Fruit fly (Drosophila melanogaster) whole organism: ENCODE measurements around the gene Eip93F.

Experiments used
- CG8478 ChIP-seq: fragments of >200 bp; optimal IDR thresholded peaks from 2 replicates; lab custom pipeline; 2018; ENCODE audit warnings: inconsistent platforms
- Dll ChIP-seq: fragments of >200 bp; optimal IDR thresholded peaks from 2 replicates; lab custom pipeline; 2017
- EcR ChIP-seq, 2 experiments: fragments of >200 bp; optimal IDR thresholded peaks; 2 replicates each; lab custom pipeline; 2017; ENCODE audit warnings: missing biosample characterization in 2 of 2, missing genetic modification characterization in 2 of 2, missing genetic modification reagents in 2 of 2
- pan ChIP-seq: fragments of >200 bp; optimal IDR thresholded peaks from 2 replicates; lab custom pipeline; 2017
- psq ChIP-seq: fragments of >200 bp; optimal IDR thresholded peaks from 2 replicates; lab custom pipeline; 2017
- usp ChIP-seq: fragments of >200 bp; optimal IDR thresholded peaks from 2 replicates; lab custom pipeline; 2017; ENCODE audit warnings: missing biosample characterization, missing genetic modification characterization, mixed read lengths

Gene Eip93F

DNA sequence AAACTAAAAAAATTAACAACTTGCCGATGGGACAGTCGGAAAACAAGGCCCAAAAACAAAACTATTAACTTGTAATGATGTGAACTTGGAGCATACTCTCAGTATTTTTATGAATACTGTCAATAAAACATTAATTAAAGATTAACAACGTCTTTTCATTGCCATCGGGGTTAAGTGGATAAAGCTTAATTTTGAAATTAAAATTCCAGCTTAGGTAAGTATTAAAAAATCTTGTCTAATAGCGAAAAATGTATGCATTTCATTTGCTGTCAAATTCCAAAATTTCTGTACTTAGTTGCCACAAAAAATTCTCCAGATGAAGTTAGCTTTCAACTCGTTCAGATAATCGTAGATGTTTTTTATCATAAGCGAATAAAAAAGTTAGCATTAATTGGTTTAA lies 65.5 kb downstream of the Eip93F start, which contains the start of gene Theg:
TSS of gene Theg (plus strand) at position 301 of the 400 bp plus-strand sequence.
- TF ChIP-seq pan (no peak), psq (lab: Kevin White, UChicago) (no peak), usp (GFP tag; lab: Kevin White, UChicago) (no peak), CG8478 (no peak), Dll (lab: Kevin White, UChicago) (no peak), EcR (GFP tag; optimal IDR thresholded peaks at IDR 0.05; lab: Kevin White, UChicago) (no peak)

dm6 chr3R:22018777-22019420 lies 70.0 kb downstream of the Eip93F start, which contains the start of gene Idh3b:
Idh3b (minus strand) TSS chr3R:22019382.
- TF ChIP-seq Dll (lab: Kevin White, UChicago) (no peak), EcR (GFP tag; optimal IDR thresholded peaks at IDR 0.05; lab: Kevin White, UChicago) (no peak), usp (GFP tag; lab: Kevin White, UChicago) (no peak)

- no peak for TF ChIP-seq CG8478
- TF ChIP-seq usp (GFP tag; lab: Kevin White, UChicago), result no peak
- TF ChIP-seq psq (lab: Kevin White, UChicago), result no peak
- TF ChIP-seq Dll (lab: Kevin White, UChicago), result no peak
- no peak for TF ChIP-seq pan
- no peak for TF ChIP-seq EcR (GFP tag; optimal IDR thresholded peaks at IDR 0.05; lab: Kevin White, UChicago)
These were observed 73.7 kb downstream of the Eip93F start for dm6 chr3R:22022623-22023022.

- TF ChIP-seq pan (no peak), EcR (GFP tag; optimal IDR thresholded peaks at IDR 0.05; lab: Kevin White, UChicago) (no peak), usp (GFP tag; lab: Kevin White, UChicago) (no peak), Dll (lab: Kevin White, UChicago) (no peak), psq (lab: Kevin White, UChicago) (no peak), CG8478 (no peak)
These were observed 74.2 kb downstream of the Eip93F start, which contains the start of the genes Mitofilin and mRpL35 for dm6 chr3R:22023041-22023626. Mitofilin (minus strand) TSS chr3R:22023335. mRpL35 (plus strand) TSS chr3R:22023527.

- no peak for TF ChIP-seq pan
- no peak for TF ChIP-seq usp (GFP tag; lab: Kevin White, UChicago)
- no peak for TF ChIP-seq EcR (GFP tag; optimal IDR thresholded peaks at IDR 0.05; lab: Kevin White, UChicago)
- TF ChIP-seq Dll (lab: Kevin White, UChicago), result no peak
- no peak for TF ChIP-seq CG8478
- no peak for TF ChIP-seq psq (lab: Kevin White, UChicago)
These were observed 76.4 kb downstream of the Eip93F start, which contains the start of gene CG6028 for dm6 chr3R:22025320-22025719. CG6028 (minus strand) TSS chr3R:22025506.

DNA sequence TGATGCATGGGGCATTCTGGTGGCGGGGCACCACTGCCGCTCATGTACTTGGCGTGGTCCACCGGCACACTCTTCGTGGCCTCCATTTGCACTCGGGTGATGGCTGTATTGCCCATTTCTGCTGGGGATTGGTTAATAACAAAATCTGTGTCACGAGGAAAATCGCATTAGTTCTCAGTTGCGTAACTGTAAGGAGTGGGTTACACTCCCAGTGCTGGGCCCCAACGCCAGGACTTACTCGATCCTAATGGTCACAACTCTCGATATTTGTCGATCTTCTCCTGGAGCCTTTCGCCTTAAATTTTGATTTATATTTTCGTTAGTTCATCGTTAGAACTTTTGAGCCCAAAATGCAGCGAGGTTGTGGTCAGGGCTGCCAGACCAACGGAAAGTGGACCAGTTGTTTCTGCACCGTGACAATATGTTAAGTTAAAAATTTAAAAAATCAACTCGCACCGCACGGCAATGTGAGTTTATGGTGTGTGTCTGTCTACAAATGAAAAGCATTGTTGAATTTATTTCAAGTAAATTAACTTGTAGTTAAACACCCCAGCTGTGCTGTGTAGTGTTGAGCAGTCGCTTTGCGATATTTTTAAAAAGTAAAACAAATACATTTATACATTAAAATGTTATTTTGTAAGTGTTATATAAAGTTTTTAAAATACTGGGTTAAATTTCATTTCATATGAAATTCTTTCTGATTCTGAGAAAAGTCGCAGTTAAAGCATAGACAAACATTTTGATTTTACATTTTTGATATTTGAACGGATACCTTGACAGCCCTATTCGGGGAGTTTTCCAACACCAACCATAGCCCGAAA lies 78.2 kb downstream of the Eip93F start, which contains the start of the genes Cchl and ND-42:
TSS of gene Cchl (minus strand) at position 559 of the 821 bp plus-strand sequence.
TSS of gene ND-42 (plus strand) at position 788 of the 821 bp plus-strand sequence.
- TF ChIP-seq psq (lab: Kevin White, UChicago), result no peak

DNA sequence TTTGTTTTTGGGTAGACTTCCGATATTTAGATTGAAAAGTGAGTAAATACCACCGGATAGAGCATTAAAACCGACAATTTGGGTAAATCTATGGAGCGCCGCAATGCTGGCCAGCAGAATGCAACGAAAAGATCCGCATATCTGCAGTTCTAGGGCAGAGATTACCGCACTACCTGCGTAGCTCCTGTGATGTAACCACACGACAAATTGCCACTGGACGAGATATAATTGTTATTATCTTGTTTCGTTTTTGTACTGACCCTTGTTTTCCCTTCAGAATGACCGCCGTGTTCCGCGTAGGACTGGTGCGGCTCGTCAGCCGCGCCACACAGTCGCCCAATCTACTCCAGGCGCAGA lies 78.8 kb downstream of the Eip93F start:
- no peak for TF ChIP-seq pan
- no peak for TF ChIP-seq Dll (lab: Kevin White, UChicago)
- TF ChIP-seq usp (GFP tag; lab: Kevin White, UChicago), result no peak
- no peak for TF ChIP-seq CG8478
- TF ChIP-seq psq (lab: Kevin White, UChicago), result no peak
- TF ChIP-seq EcR (GFP tag; optimal IDR thresholded peaks at IDR 0.05; lab: Kevin White, UChicago), result no peak

DNA sequence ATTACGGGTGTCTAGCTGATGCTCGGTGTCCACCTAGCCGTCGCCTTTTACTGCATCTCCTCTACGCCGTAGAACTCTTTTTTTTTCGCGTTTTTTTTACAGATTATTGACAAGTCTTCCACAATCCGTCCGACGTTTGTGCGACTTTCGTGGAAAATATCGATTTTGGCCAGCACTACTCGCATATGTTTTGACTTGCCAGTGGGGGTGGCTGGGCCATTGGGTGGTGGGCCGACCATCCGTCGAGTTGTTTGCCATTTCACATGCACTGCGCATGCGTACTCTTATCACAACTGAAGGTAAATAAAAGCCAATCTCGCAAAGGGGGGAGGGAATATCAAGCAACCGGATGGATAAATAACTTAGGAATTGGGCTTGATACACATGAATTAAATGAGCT lies 82.8 kb downstream of the Eip93F start, which contains the start of gene CG13409:
TSS of gene CG13409 (minus strand) at position 163 of the 400 bp plus-strand sequence.
- no peak for TF ChIP-seq EcR (GFP tag; optimal IDR thresholded peaks at IDR 0.05; lab: Kevin White, UChicago)
- no peak for TF ChIP-seq pan
- no peak for TF ChIP-seq psq (lab: Kevin White, UChicago)
- TF ChIP-seq usp (GFP tag; lab: Kevin White, UChicago), result no peak
- no peak for TF ChIP-seq Dll (lab: Kevin White, UChicago)
- TF ChIP-seq CG8478, result no peak

- TF ChIP-seq usp (GFP tag; lab: Kevin White, UChicago) (no peak), CG8478 (no peak), EcR (GFP tag; optimal IDR thresholded peaks at IDR 0.05; lab: Kevin White, UChicago) (no peak), Dll (lab: Kevin White, UChicago) (no peak)
These were observed 85.3 kb downstream of the Eip93F start, which contains the start of the genes CG45099, CG6015, pit and Fadd for dm6 chr3R:22034160-22034742. CG45099 (minus strand) TSS chr3R:22034286. CG6015 (minus strand) TSS chr3R:22034286. pit (plus strand) TSS chr3R:22034298. Fadd (plus strand) TSS chr3R:22034455.

dm6 chr3R:22035552-22035951 lies 86.6 kb downstream of the Eip93F start:
- TF ChIP-seq CG8478, result no peak

DNA sequence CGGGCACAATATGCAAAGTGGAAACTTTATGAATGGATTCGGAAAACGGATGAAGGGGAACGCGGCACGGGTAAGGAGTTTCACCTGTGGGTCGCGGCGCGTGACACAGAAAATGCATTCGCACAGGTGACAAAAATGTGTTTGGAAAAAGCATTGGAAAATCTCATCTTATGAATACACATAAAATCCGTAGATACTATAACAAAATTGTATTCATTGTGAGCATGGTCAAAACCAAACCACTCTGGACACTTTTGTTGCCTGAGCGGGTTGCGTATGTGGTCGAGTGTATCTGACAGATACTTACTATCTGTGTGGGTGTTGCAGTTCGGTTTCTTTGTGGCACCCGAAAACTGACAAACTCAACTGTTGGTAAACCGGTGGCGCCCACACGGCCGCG lies 90.6 kb downstream of the Eip93F start:
- no peak for TF ChIP-seq pan
- no peak for TF ChIP-seq Dll (lab: Kevin White, UChicago)
- no peak for TF ChIP-seq EcR (GFP tag; optimal IDR thresholded peaks at IDR 0.05; lab: Kevin White, UChicago)
- TF ChIP-seq usp (GFP tag; lab: Kevin White, UChicago), result no peak
- no peak for TF ChIP-seq psq (lab: Kevin White, UChicago)
- no peak for TF ChIP-seq CG8478
